Fruit fly (Drosophila melanogaster) whole organism, prepupa: Measurements from ENCODE around the gene Fatp1.

Source experiments
- CG10669 ChIP-seq: fragments of 200-800 bp; sonication (Bioruptor generic); optimal IDR thresholded peaks from 3 replicates; lab custom pipeline; 2018; ENCODE audit warnings: missing biosample characterization, mild to moderate bottlenecking, missing genetic modification characterization, moderate library complexity
- CG6163 ChIP-seq: fragments of 200-800 bp; sonication (Bioruptor generic); IDR thresholded peaks from 3 replicates; pipeline ENCODE4 v1.3.6; 2022; ENCODE audit warnings: missing biosample characterization, missing genetic modification characterization
- CG6854 ChIP-seq: fragments of 200-800 bp; sonication (Bioruptor generic); optimal IDR thresholded peaks from 2 replicates; lab custom pipeline; 2017; ENCODE audit warnings: missing biosample characterization, mild to moderate bottlenecking, missing genetic modification characterization
- CG8632 ChIP-seq: fragments of 200-800 bp; sonication (Bioruptor generic); optimal IDR thresholded peaks from 3 replicates; lab custom pipeline; 2016; ENCODE audit warnings: missing biosample characterization, missing genetic modification characterization
- Hr4 ChIP-seq: fragments of 200-800 bp; sonication (Bioruptor generic); optimal IDR thresholded peaks from 3 replicates; lab custom pipeline; 2016; ENCODE audit warnings: missing biosample characterization, missing genetic modification characterization
- Lpt ChIP-seq: fragments of 200-800 bp; sonication (Bioruptor generic); optimal IDR thresholded peaks from 3 replicates; lab custom pipeline; 2016; ENCODE audit warnings: missing biosample characterization, missing genetic modification characterization
- pdm3 ChIP-seq: fragments of 200-800 bp; sonication (Bioruptor generic); optimal IDR thresholded peaks from 3 replicates; lab custom pipeline; 2016; ENCODE audit warnings: missing biosample characterization, missing genetic modification characterization
- svp ChIP-seq: fragments of 200-800 bp; sonication (Bioruptor generic); peaks from one replicate; lab custom pipeline; 2016; ENCODE audit warnings: missing biosample characterization, missing genetic modification characterization
- vri ChIP-seq: fragments of 200-800 bp; sonication (Bioruptor generic); optimal IDR thresholded peaks from 3 replicates; lab custom pipeline; 2016; ENCODE audit warnings: missing biosample characterization, mild to moderate bottlenecking, missing genetic modification characterization

DNA sequence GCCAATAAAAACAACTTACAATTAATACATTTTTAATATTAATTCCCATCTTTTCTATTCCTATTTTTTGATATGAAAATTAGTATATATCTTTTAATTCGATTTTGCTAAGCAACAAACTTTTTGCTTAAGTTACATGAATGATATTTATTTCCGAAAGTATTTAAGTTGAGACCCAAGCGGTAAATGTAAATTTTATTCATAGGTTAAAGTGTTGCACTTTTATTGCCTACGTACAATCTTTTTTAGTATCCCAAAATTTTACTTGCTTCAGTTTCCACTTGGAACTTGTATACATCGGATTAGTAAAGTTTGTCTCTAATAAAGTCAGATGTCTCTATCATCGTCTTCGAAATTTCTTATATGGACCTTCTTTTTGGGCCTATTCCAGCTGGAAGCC lies 14.5 kb upstream of the Fatp1 start, which contains the start of gene CG18301:
- TF ChIP-seq svp (GFP tag; lab: Kevin White, UChicago) (no peak), CG10669 (no peak), Lpt (GFP tag; lab: Kevin White, UChicago) (no peak), Hr4 (GFP tag; lab: Kevin White, UChicago) (no peak), CG6854 (GFP tag; lab: Kevin White, UChicago) (no peak), CG6163 (no peak), CG8632 (GFP tag; lab: Kevin White, UChicago) (no peak), pdm3 (GFP tag; lab: Kevin White, UChicago) (no peak), vri (no peak)
